Fruit fly (Drosophila melanogaster) Kc167 (cell line): ENCODE data around the gene Zaf1.

Experiments
- Myc ChIP-seq: fragments of >200 bp; optimal IDR thresholded peaks from 2 replicates; lab custom pipeline; 2017; ENCODE audit warnings: missing external identifiers
- psq ChIP-seq: fragments of >200 bp; optimal IDR thresholded peaks from 2 replicates; lab custom pipeline; 2017; ENCODE audit warnings: missing external identifiers
- ttk ChIP-seq: sonication (Bioruptor generic); optimal IDR thresholded peaks from 2 replicates; lab custom pipeline; 2017; ENCODE audit warnings: missing external identifiers

DNA sequence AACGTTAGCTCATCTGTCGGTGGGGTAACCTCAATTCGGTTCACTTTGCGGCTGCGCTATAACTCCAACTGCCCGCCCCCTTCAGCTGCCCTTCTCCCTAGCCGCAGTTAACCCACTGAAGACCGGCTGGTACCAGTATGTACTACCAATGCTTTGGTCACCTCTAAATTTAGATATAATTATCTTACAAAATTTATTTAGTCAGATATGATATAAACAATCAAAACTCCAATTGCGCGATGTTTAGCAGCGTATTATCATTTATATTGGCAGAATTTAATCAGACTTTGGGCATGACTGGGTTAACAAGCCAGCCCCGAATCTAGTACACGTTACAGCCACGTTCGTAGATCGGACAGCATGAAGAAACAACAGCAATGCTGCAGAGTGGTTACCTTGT lies 36.3 kb upstream of the Zaf1 start:
- TF ChIP-seq Myc (lab: Kevin White, UChicago): no peak
- TF ChIP-seq psq: no peak
- TF ChIP-seq ttk (lab: Kevin White, UChicago): no peak
